Fruit fly (Drosophila melanogaster) whole organism, embryonic: ENCODE results near the gene Klp67A.

Experiments used
- Bdp1 ChIP-seq: fragments of 200-800 bp; sonication (Bioruptor generic); optimal IDR thresholded peaks from 3 replicates; lab custom pipeline; 2016; ENCODE audit warnings: missing biosample characterization, missing genetic modification characterization
- CG10147 ChIP-seq: fragments of 200-800 bp; sonication (Bioruptor generic); optimal IDR thresholded peaks from 2 replicates; lab custom pipeline; 2019; ENCODE audit warnings: missing biosample characterization, mild to moderate bottlenecking, missing genetic modification characterization, moderate library complexity
- CG10267 ChIP-seq: fragments of 200-800 bp; sonication (Bioruptor generic); optimal IDR thresholded peaks from 2 replicates; lab custom pipeline; 2018; ENCODE audit warnings: missing biosample characterization, mild to moderate bottlenecking, missing genetic modification characterization, moderate library complexity
- CG10565 ChIP-seq: fragments of 200-800 bp; sonication (Bioruptor generic); optimal IDR thresholded peaks from 3 replicates; lab custom pipeline; 2016; ENCODE audit warnings: missing biosample characterization, mild to moderate bottlenecking, missing genetic modification characterization
- CG12219 ChIP-seq: fragments of 200-800 bp; sonication (Bioruptor generic); optimal IDR thresholded peaks from 3 replicates; lab custom pipeline; 2018; ENCODE audit warnings: missing biosample characterization, mild to moderate bottlenecking, missing genetic modification characterization
- CG17186 ChIP-seq: fragments of 200-800 bp; sonication (Bioruptor generic); optimal IDR thresholded peaks from 3 replicates; lab custom pipeline; 2017; ENCODE audit warnings: missing biosample characterization, missing genetic modification reagents, missing genetic modification characterization
- CG17385 ChIP-seq: fragments of 200-800 bp; sonication (Bioruptor generic); optimal IDR thresholded peaks from 3 replicates; lab custom pipeline; 2018; ENCODE audit warnings: missing biosample characterization, mild to moderate bottlenecking, missing genetic modification characterization
- CG2120 ChIP-seq: fragments of 200-800 bp; sonication (Bioruptor generic); optimal IDR thresholded peaks from 3 replicates; lab custom pipeline; 2016; ENCODE audit warnings: missing biosample characterization, missing genetic modification characterization
- CG3407 ChIP-seq: fragments of 200-800 bp; sonication (Bioruptor generic); optimal IDR thresholded peaks from 2 replicates; lab custom pipeline; 2018; ENCODE audit warnings: missing biosample characterization, mild to moderate bottlenecking, missing genetic modification characterization
- CG42726 ChIP-seq: fragments of 200-800 bp; sonication (Bioruptor generic); IDR thresholded peaks from 2 replicates; pipeline ENCODE4 v1.3.6; 2022; ENCODE audit warnings: missing biosample characterization, missing genetic modification characterization; ENCODE audit not compliant: partially characterized antibody
- CG6175 ChIP-seq: fragments of 200-800 bp; sonication (Bioruptor generic); IDR thresholded peaks from 3 replicates; pipeline ENCODE4 v1.3.6; 2022; ENCODE audit warnings: missing biosample characterization, missing genetic modification characterization
- CG7987 ChIP-seq: fragments of 200-800 bp; sonication (Bioruptor generic); optimal IDR thresholded peaks from 2 replicates; lab custom pipeline; 2018; ENCODE audit warnings: missing biosample characterization, mild to moderate bottlenecking, missing genetic modification characterization, moderate library complexity
- CG8089 ChIP-seq: fragments of 200-800 bp; sonication (Bioruptor generic); optimal IDR thresholded peaks from 3 replicates; lab custom pipeline; 2016; ENCODE audit warnings: missing biosample characterization, missing genetic modification characterization
- CG8924 ChIP-seq: fragments of 200-800 bp; optimal IDR thresholded peaks from 3 replicates; lab custom pipeline; 2019; ENCODE audit warnings: missing biosample characterization, mild to moderate bottlenecking, missing genetic modification characterization, moderate library complexity
- CG9932 ChIP-seq: fragments of 200-800 bp; sonication (Bioruptor generic); IDR thresholded peaks from 2 replicates; pipeline ENCODE4 v1.3.6; 2022; ENCODE audit warnings: missing biosample characterization, missing genetic modification characterization
- CoRest ChIP-seq: fragments of 200-800 bp; sonication (Bioruptor generic); optimal IDR thresholded peaks from 3 replicates; lab custom pipeline; 2018; ENCODE audit warnings: missing biosample characterization, mild to moderate bottlenecking, missing genetic modification characterization, moderate library complexity
- Dad ChIP-seq: fragments of 200-800 bp; sonication (Bioruptor generic); optimal IDR thresholded peaks from 3 replicates; lab custom pipeline; 2016; ENCODE audit warnings: missing biosample characterization, missing genetic modification characterization
- Ets65A ChIP-seq: fragments of 200-800 bp; sonication (Bioruptor generic); peaks from one replicate; lab custom pipeline; 2016; ENCODE audit warnings: missing biosample characterization, missing genetic modification characterization
- Hand ChIP-seq: fragments of 200-800 bp; sonication (Bioruptor generic); optimal IDR thresholded peaks from 2 replicates; lab custom pipeline; 2017; ENCODE audit warnings: mild to moderate bottlenecking, missing biosample characterization, missing genetic modification reagents, missing genetic modification characterization
- Hr39 ChIP-seq: fragments of >200 bp; optimal IDR thresholded peaks from 2 replicates; lab custom pipeline; 2017
- Hr78 ChIP-seq, 2 experiments: fragments of 200-800 bp in 1 of 2; fragments of >200 bp in 1 of 2; sonication (Bioruptor generic) in 1 of 2; optimal IDR thresholded peaks; 2 replicates each; lab custom pipeline; 2017 to 2019; ENCODE audit warnings: missing biosample characterization in 2 of 2, missing genetic modification characterization in 2 of 2, mild to moderate bottlenecking in 1 of 2, moderate library complexity in 1 of 2
- MBD-R2 ChIP-seq: fragments of 200-800 bp; sonication (Bioruptor generic); IDR thresholded peaks from 2 replicates; pipeline ENCODE4 v1.3.6; 2022; ENCODE audit warnings: missing biosample characterization, missing genetic modification characterization
- MESR4 ChIP-seq: fragments of 200-800 bp; sonication (Bioruptor generic); optimal IDR thresholded peaks from 2 replicates; lab custom pipeline; 2018; ENCODE audit warnings: missing biosample characterization, mild to moderate bottlenecking, missing genetic modification characterization, moderate library complexity
- Myb ChIP-seq: fragments of 200-800 bp; sonication (Bioruptor generic); optimal IDR thresholded peaks from 2 replicates; lab custom pipeline; 2016; ENCODE audit warnings: missing biosample characterization, missing genetic modification characterization
- Nf-YB ChIP-seq: fragments of 200-800 bp; sonication (Bioruptor generic); optimal IDR thresholded peaks from 3 replicates; lab custom pipeline; 2019; ENCODE audit warnings: missing biosample characterization, mild to moderate bottlenecking, missing genetic modification characterization, moderate library complexity
- Six4 ChIP-seq: fragments of 200-800 bp; sonication (Bioruptor generic); optimal IDR thresholded peaks from 2 replicates; lab custom pipeline; 2016; ENCODE audit warnings: missing biosample characterization, missing genetic modification characterization
- ab ChIP-seq: fragments of 200-800 bp; sonication (Bioruptor generic); optimal IDR thresholded peaks from 2 replicates; lab custom pipeline; 2016; ENCODE audit warnings: missing biosample characterization, missing genetic modification characterization
- cg ChIP-seq: fragments of 200-800 bp; sonication (Bioruptor generic); optimal IDR thresholded peaks from 3 replicates; lab custom pipeline; 2019; ENCODE audit warnings: missing biosample characterization, mild to moderate bottlenecking, missing genetic modification characterization, moderate library complexity
- da ChIP-seq: fragments of 200-800 bp; sonication (Bioruptor generic); optimal IDR thresholded peaks from 2 replicates; lab custom pipeline; 2016; ENCODE audit warnings: missing biosample characterization, missing genetic modification characterization
- dysf ChIP-seq: fragments of 200-800 bp; sonication (Bioruptor generic); IDR thresholded peaks from 3 replicates; pipeline ENCODE4 v1.3.6; 2022; ENCODE audit warnings: missing biosample characterization, missing genetic modification characterization
- emc ChIP-seq: fragments of 200-800 bp; sonication (Bioruptor generic); optimal IDR thresholded peaks from 2 replicates; lab custom pipeline; 2016; ENCODE audit warnings: missing biosample characterization, missing genetic modification characterization
- exex ChIP-seq: fragments of 200-800 bp; sonication (Bioruptor generic); optimal IDR thresholded peaks from 4 replicates; lab custom pipeline; 2018; ENCODE audit warnings: missing biosample characterization, mild to moderate bottlenecking, missing genetic modification characterization, moderate library complexity
- eyg ChIP-seq: fragments of 200-800 bp; sonication (Bioruptor generic); optimal IDR thresholded peaks from 3 replicates; lab custom pipeline; 2016; ENCODE audit warnings: missing biosample characterization, missing genetic modification characterization
- fd64A ChIP-seq: fragments of 200-800 bp; sonication (Bioruptor generic); optimal IDR thresholded peaks from 3 replicates; lab custom pipeline; 2018; ENCODE audit warnings: missing biosample characterization, mild to moderate bottlenecking, missing genetic modification characterization
- gce ChIP-seq: fragments of 200-800 bp; sonication (Bioruptor generic); IDR thresholded peaks from 3 replicates; pipeline ENCODE4 v1.3.6; 2022; ENCODE audit warnings: missing biosample characterization, missing genetic modification characterization
- gcm ChIP-seq: fragments of 200-800 bp; sonication (Bioruptor generic); optimal IDR thresholded peaks from 2 replicates; lab custom pipeline; 2019; ENCODE audit warnings: missing biosample characterization, mild to moderate bottlenecking, missing genetic modification characterization, moderate library complexity
- hth ChIP-seq: fragments of >200 bp; optimal IDR thresholded peaks from 2 replicates; lab custom pipeline; 2017; ENCODE audit warnings: inconsistent platforms
- klu ChIP-seq: fragments of 200-800 bp; sonication (Bioruptor generic); IDR thresholded peaks from 2 replicates; pipeline ENCODE4 v1.3.6; 2022; ENCODE audit warnings: missing biosample characterization, missing genetic modification characterization
- kni ChIP-seq: fragments of 200-800 bp; sonication (Bioruptor generic); optimal IDR thresholded peaks from 3 replicates; lab custom pipeline; 2017; ENCODE audit warnings: mild to moderate bottlenecking, missing biosample characterization, missing genetic modification reagents, missing genetic modification characterization
- lola ChIP-seq, 3 experiments: fragments of >200 bp in 2 of 3; fragments of 200-800 bp in 1 of 3; sonication (Bioruptor generic) in 1 of 3; optimal IDR thresholded peaks; 2 replicates each; lab custom pipeline; 2017 to 2019; ENCODE audit warnings: missing biosample characterization in 3 of 3, missing genetic modification characterization in 3 of 3, mild to moderate bottlenecking in 1 of 3, moderate library complexity in 1 of 3
- nmo ChIP-seq: fragments of 200-800 bp; sonication (Bioruptor generic); optimal IDR thresholded peaks from 2 replicates; lab custom pipeline; 2018; ENCODE audit warnings: missing biosample characterization, mild to moderate bottlenecking, missing genetic modification characterization, moderate library complexity
- nom ChIP-seq: fragments of 200-800 bp; sonication (Bioruptor generic); optimal IDR thresholded peaks from 2 replicates; lab custom pipeline; 2017; ENCODE audit warnings: missing biosample characterization, missing genetic modification characterization, mild to moderate bottlenecking, moderate library complexity, missing genetic modification reagents
- pita ChIP-seq: fragments of 200-800 bp; sonication (Bioruptor generic); optimal IDR thresholded peaks from 2 replicates; lab custom pipeline; 2017; ENCODE audit warnings: missing biosample characterization, mild to moderate bottlenecking, missing genetic modification characterization
- ranshi ChIP-seq: fragments of 200-800 bp; sonication (Bioruptor generic); IDR thresholded peaks from 2 replicates; pipeline ENCODE4 v1.3.6; 2022; ENCODE audit warnings: missing biosample characterization, missing genetic modification characterization
- sna ChIP-seq: fragments of 200-800 bp; sonication (Bioruptor generic); IDR thresholded peaks from 2 replicates; pipeline ENCODE4 v1.3.6; 2022; ENCODE audit warnings: missing biosample characterization, missing genetic modification characterization; ENCODE audit not compliant: partially characterized antibody
- stwl ChIP-seq: fragments of 200-800 bp; sonication (Bioruptor generic); optimal IDR thresholded peaks from 3 replicates; lab custom pipeline; 2018; ENCODE audit warnings: missing biosample characterization, mild to moderate bottlenecking, missing genetic modification characterization, moderate library complexity
- sug ChIP-seq: fragments of 200-800 bp; optimal IDR thresholded peaks from 2 replicates; lab custom pipeline; 2019; ENCODE audit warnings: missing biosample characterization, mild to moderate bottlenecking, missing genetic modification characterization, moderate library complexity
- vfl ChIP-seq: fragments of 200-800 bp; sonication (Bioruptor generic); optimal IDR thresholded peaks from 2 replicates; lab custom pipeline; 2016; ENCODE audit warnings: missing biosample characterization, missing genetic modification characterization
- wor ChIP-seq: fragments of 200-800 bp; sonication (Bioruptor generic); IDR thresholded peaks from 2 replicates; pipeline ENCODE4 v1.3.6; 2022; ENCODE audit warnings: missing biosample characterization, missing genetic modification characterization

Klp67A gene

DNA sequence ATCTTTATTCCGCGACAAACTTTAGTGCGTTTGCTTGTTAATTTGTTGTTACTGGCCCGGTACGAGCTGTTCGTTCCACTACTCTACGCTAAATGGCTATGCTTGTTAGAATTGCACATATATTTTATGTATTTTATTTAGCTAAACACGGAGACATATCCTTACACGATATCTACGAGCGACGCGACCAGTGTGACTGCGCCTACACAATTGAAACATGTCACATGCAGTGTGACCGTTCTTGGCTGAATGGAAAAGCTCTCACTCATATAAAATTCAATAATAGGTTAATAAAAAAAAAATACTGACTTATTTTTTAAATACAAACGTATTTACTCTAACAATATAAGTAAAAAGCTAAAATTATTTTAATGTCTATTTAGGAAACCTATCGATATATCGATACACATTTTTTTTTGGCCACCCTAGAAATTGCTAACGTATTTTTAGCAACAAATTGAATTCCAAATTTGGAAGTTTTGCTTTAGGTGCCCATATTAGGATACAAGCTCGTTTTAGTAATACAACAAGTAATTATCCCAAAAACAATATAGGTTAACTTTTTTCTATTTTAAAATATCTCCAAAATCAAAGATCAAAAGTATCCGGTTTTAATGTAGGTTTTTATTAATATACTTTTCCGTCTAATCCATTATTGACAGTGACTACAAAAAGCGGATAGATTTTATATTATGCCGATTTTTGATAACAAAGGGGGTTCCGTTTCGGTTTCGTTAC lies 32.3 kb upstream of the Klp67A start, which contains the start of gene CG4080 (continued):
- no peak for TF ChIP-seq CG10565 (GFP tag; lab: Kevin White, UChicago)
- no peak for TF ChIP-seq CG12219 (GFP tag; lab: Kevin White, UChicago)
- TF ChIP-seq Hr39 (lab: Kevin White, UChicago): no peak
- TF ChIP-seq Six4 (GFP tag; lab: Kevin White, UChicago): no peak
- peak; percentile 25 for TF ChIP-seq MBD-R2
- no peak for TF ChIP-seq eyg
- peak; percentile 86 for TF ChIP-seq stwl (tag; lab: Kevin White, UChicago)
- TF ChIP-seq pita (GFP tag; lab: Kevin White, UChicago): no peak
- no peak for TF ChIP-seq CG42726 (GFP tag; lab: Robert Waterston, UW)
- peak; percentile 23 for TF ChIP-seq Nf-YB
- TF ChIP-seq MESR4 (GFP tag; lab: Kevin White, UChicago): peak; percentile 89
- peak; percentile 55 for TF ChIP-seq CoRest (tag; lab: Kevin White, UChicago)
- peak; percentile 22 for TF ChIP-seq sug
- TF ChIP-seq CG17186: no peak
- TF ChIP-seq hth (lab: Kevin White, UChicago): no peak
- no peak; the same call in 1 of the 2 replicates for TF ChIP-seq CG9932
- TF ChIP-seq Hr78 (GFP tag; optimal IDR thresholded peaks at IDR 0.05; lab: Kevin White, UChicago): no peak
- no peak for TF ChIP-seq da
- no peak for TF ChIP-seq CG6175 (GFP tag; lab: Robert Waterston, UW)
- TF ChIP-seq kni (GFP tag; lab: Kevin White, UChicago): no peak
- 0 out of 3 replicates have a peak, but pooled peaks have one; percentile 5 for TF ChIP-seq gce (GFP tag; lab: Robert Waterston, UW)
- TF ChIP-seq CG17385: peak; percentile 8
- peak; percentile 78 for TF ChIP-seq sna (GFP tag; lab: Robert Waterston, UW)
- no peak for TF ChIP-seq klu (GFP tag; lab: Robert Waterston, UW)
- no peak for TF ChIP-seq wor
- TF ChIP-seq Myb (GFP tag; lab: Kevin White, UChicago): peak; percentile 63
- peak; percentile 24 for TF ChIP-seq CG10147
- peak; percentile 11 for TF ChIP-seq gcm (GFP tag; lab: Kevin White, UChicago)
- TF ChIP-seq CG8924: peak; percentile 84
- no peak for TF ChIP-seq CG8089 (GFP tag; lab: Kevin White, UChicago)
- peak; percentile 56 for TF ChIP-seq CG2120
- TF ChIP-seq CG7987 (GFP tag; lab: Kevin White, UChicago): peak; percentile 25
- TF ChIP-seq Dad (GFP tag; lab: Kevin White, UChicago): no peak
- TF ChIP-seq CG3407: no peak
- no peak for TF ChIP-seq dysf (GFP tag; lab: Robert Waterston, UW)
- TF ChIP-seq vfl (GFP tag; lab: Kevin White, UChicago): no peak
- peak; percentile 80 for TF ChIP-seq cg
- TF ChIP-seq exex (tag; lab: Kevin White, UChicago): peak; percentile 1
- TF ChIP-seq Hand (GFP tag; lab: Kevin White, UChicago): no peak
- no peak for TF ChIP-seq Bdp1 (GFP tag; lab: Kevin White, UChicago)
- peak; percentile 70 for TF ChIP-seq CG10267 (tag; lab: Kevin White, UChicago)
- no peak for TF ChIP-seq fd64A (GFP tag; lab: Kevin White, UChicago)
- no peak for TF ChIP-seq nom (GFP tag; lab: Kevin White, UChicago)
- TF ChIP-seq Ets65A (GFP tag; lab: Kevin White, UChicago): peak; percentile 79
- TF ChIP-seq lola (GFP tag; optimal IDR thresholded peaks at IDR 0.05; lab: Kevin White, UChicago): peak in 1 of 3 experiments; percentile 25
- TF ChIP-seq nmo (GFP tag; lab: Kevin White, UChicago): peak; percentile 66
- TF ChIP-seq emc: no peak
- peak; percentile 82; the same call in 1 of the 2 replicates for TF ChIP-seq ranshi (GFP tag; lab: Robert Waterston, UW)
- no peak for TF ChIP-seq ab (GFP tag; lab: Kevin White, UChicago)
